Fruit fly (Drosophila melanogaster) whole organism, embryonic: Measurements from ENCODE around the gene CG14439.

ENCODE experiments used
- Atf3 ChIP-seq: fragments of 200-800 bp; sonication (Bioruptor generic); optimal IDR thresholded peaks from 3 replicates; lab custom pipeline; 2016; ENCODE audit warnings: missing biosample characterization, missing genetic modification characterization
- CG10267 ChIP-seq: fragments of 200-800 bp; sonication (Bioruptor generic); optimal IDR thresholded peaks from 2 replicates; lab custom pipeline; 2018; ENCODE audit warnings: missing biosample characterization, mild to moderate bottlenecking, missing genetic modification characterization, moderate library complexity
- CG10431 ChIP-seq: fragments of 200-800 bp; sonication (Bioruptor generic); optimal IDR thresholded peaks from 3 replicates; lab custom pipeline; 2018; ENCODE audit warnings: missing biosample characterization, mild to moderate bottlenecking, missing genetic modification characterization
- CG10654 ChIP-seq: fragments of 200-800 bp; sonication (Bioruptor generic); optimal IDR thresholded peaks from 2 replicates; lab custom pipeline; 2016; ENCODE audit warnings: missing biosample characterization, missing genetic modification characterization
- CG13296 ChIP-seq: fragments of 200-800 bp; sonication (Bioruptor generic); optimal IDR thresholded peaks from 3 replicates; lab custom pipeline; 2018; ENCODE audit warnings: missing biosample characterization, mild to moderate bottlenecking, missing genetic modification characterization
- CG14441 ChIP-seq: fragments of 200-800 bp; sonication (Bioruptor generic); IDR thresholded peaks from 2 replicates; pipeline ENCODE4 v1.3.6; 2022; ENCODE audit warnings: missing biosample characterization, missing genetic modification characterization
- CG14965 ChIP-seq: fragments of 200-800 bp; sonication (Bioruptor generic); optimal IDR thresholded peaks from 2 replicates; lab custom pipeline; 2016; ENCODE audit warnings: missing biosample characterization, missing genetic modification characterization, borderline replicate concordance
- CG1647 ChIP-seq: fragments of 200-800 bp; sonication (Bioruptor generic); optimal IDR thresholded peaks from 3 replicates; lab custom pipeline; 2016; ENCODE audit warnings: missing biosample characterization, missing genetic modification characterization
- CG17568 ChIP-seq: fragments of 200-800 bp; sonication (Bioruptor generic); optimal IDR thresholded peaks from 2 replicates; lab custom pipeline; 2018; ENCODE audit warnings: missing biosample characterization, mild to moderate bottlenecking, missing genetic modification characterization, moderate library complexity
- CG18619 ChIP-seq: fragments of 200-800 bp; sonication (Bioruptor generic); optimal IDR thresholded peaks from 3 replicates; lab custom pipeline; 2017; ENCODE audit warnings: missing biosample characterization, mild to moderate bottlenecking, missing genetic modification characterization
- CG30403 ChIP-seq: fragments of 200-800 bp; sonication (Bioruptor generic); optimal IDR thresholded peaks from 3 replicates; lab custom pipeline; 2016; ENCODE audit warnings: missing biosample characterization, missing genetic modification characterization
- CG31224 ChIP-seq: fragments of 200-800 bp; sonication (Bioruptor generic); IDR thresholded peaks from 2 replicates; pipeline ENCODE4 v1.3.6; 2022; ENCODE audit warnings: missing biosample characterization, missing genetic modification characterization
- CG31365 ChIP-seq: fragments of 200-800 bp; sonication (Bioruptor generic); optimal IDR thresholded peaks from 2 replicates; lab custom pipeline; 2018; ENCODE audit warnings: missing biosample characterization, mild to moderate bottlenecking, missing genetic modification characterization
- CG3163 ChIP-seq: fragments of 200-800 bp; sonication (Bioruptor generic); optimal IDR thresholded peaks from 3 replicates; lab custom pipeline; 2016; ENCODE audit warnings: missing biosample characterization, missing genetic modification characterization
- CG6272 ChIP-seq: fragments of 200-800 bp; sonication (Bioruptor generic); IDR thresholded peaks from 2 replicates; pipeline ENCODE4 v1.3.6; 2022; ENCODE audit warnings: missing biosample characterization, missing genetic modification characterization
- CG6791 ChIP-seq: fragments of 200-800 bp; sonication (Bioruptor generic); IDR thresholded peaks from 3 replicates; pipeline ENCODE4 v1.3.6; 2022; ENCODE audit warnings: missing biosample characterization, missing genetic modification characterization; ENCODE audit not compliant: partially characterized antibody
- CG9817 ChIP-seq: fragments of 200-800 bp; sonication (Bioruptor generic); optimal IDR thresholded peaks from 2 replicates; lab custom pipeline; 2018; ENCODE audit warnings: missing biosample characterization, mild to moderate bottlenecking, missing genetic modification characterization, moderate library complexity
- CoRest ChIP-seq: fragments of 200-800 bp; sonication (Bioruptor generic); optimal IDR thresholded peaks from 3 replicates; lab custom pipeline; 2018; ENCODE audit warnings: missing biosample characterization, mild to moderate bottlenecking, missing genetic modification characterization, moderate library complexity
- Dek ChIP-seq: fragments of 200-800 bp; sonication (Bioruptor generic); optimal IDR thresholded peaks from 3 replicates; lab custom pipeline; 2019; ENCODE audit warnings: missing biosample characterization, mild to moderate bottlenecking, missing genetic modification characterization, moderate library complexity
- H2.0 ChIP-seq: fragments of 200-800 bp; sonication (Bioruptor generic); IDR thresholded peaks from 2 replicates; pipeline ENCODE4 v1.3.6; 2022; ENCODE audit warnings: missing biosample characterization, missing genetic modification characterization
- Hr51 ChIP-seq, 2 experiments: fragments of 200-800 bp; sonication (Bioruptor generic); optimal IDR thresholded peaks; 2 replicates in 1 of 2; 3 replicates in 1 of 2; lab custom pipeline; 2016 to 2018; ENCODE audit warnings: missing biosample characterization in 2 of 2, missing genetic modification characterization in 2 of 2, mild to moderate bottlenecking in 1 of 2, moderate library complexity in 1 of 2
- Hr78 ChIP-seq, 2 experiments: fragments of 200-800 bp in 1 of 2; fragments of >200 bp in 1 of 2; sonication (Bioruptor generic) in 1 of 2; optimal IDR thresholded peaks; 2 replicates each; lab custom pipeline; 2017 to 2019; ENCODE audit warnings: missing biosample characterization in 2 of 2, missing genetic modification characterization in 2 of 2, mild to moderate bottlenecking in 1 of 2, moderate library complexity in 1 of 2
- Oli ChIP-seq: fragments of 200-800 bp; sonication (Bioruptor generic); optimal IDR thresholded peaks from 2 replicates; lab custom pipeline; 2018; ENCODE audit warnings: missing biosample characterization, mild to moderate bottlenecking, missing genetic modification characterization, moderate library complexity
- Pdp1 ChIP-seq, 2 experiments: fragments of 200-800 bp; sonication (Bioruptor generic); optimal IDR thresholded peaks; 3 replicates each; lab custom pipeline; 2016; ENCODE audit warnings: missing biosample characterization in 2 of 2, missing genetic modification characterization in 2 of 2, mild to moderate bottlenecking in 1 of 2, moderate library complexity in 1 of 2
- Poxn ChIP-seq: fragments of 200-800 bp; sonication (Bioruptor generic); IDR thresholded peaks from 2 replicates; pipeline ENCODE4 v1.3.6; 2022; ENCODE audit warnings: missing biosample characterization, missing genetic modification characterization
- Six4 ChIP-seq: fragments of 200-800 bp; sonication (Bioruptor generic); optimal IDR thresholded peaks from 2 replicates; lab custom pipeline; 2016; ENCODE audit warnings: missing biosample characterization, missing genetic modification characterization
- Sox102F ChIP-seq: fragments of 200-800 bp; sonication (Bioruptor generic); optimal IDR thresholded peaks from 2 replicates; lab custom pipeline; 2018; ENCODE audit warnings: missing biosample characterization, mild to moderate bottlenecking, missing genetic modification characterization, moderate library complexity
- Usf ChIP-seq: fragments of 200-800 bp; sonication (Bioruptor generic); optimal IDR thresholded peaks from 2 replicates; lab custom pipeline; 2017; ENCODE audit warnings: missing genotype, missing biosample characterization, missing genetic modification characterization
- YL-1 ChIP-seq: fragments of 200-800 bp; sonication (Bioruptor generic); optimal IDR thresholded peaks from 3 replicates; lab custom pipeline; 2017; ENCODE audit warnings: missing biosample characterization, mild to moderate bottlenecking, missing genetic modification characterization
- ap ChIP-seq: fragments of 200-800 bp; sonication (Bioruptor generic); IDR thresholded peaks from 2 replicates; pipeline ENCODE4 v1.3.6; 2022; ENCODE audit warnings: missing biosample characterization, missing genetic modification characterization
- cad ChIP-seq: fragments of >200 bp; optimal IDR thresholded peaks from 2 replicates; lab custom pipeline; 2017; ENCODE audit warnings: missing biosample characterization, missing genetic modification characterization
- chn ChIP-seq: fragments of 200-800 bp; sonication (Bioruptor generic); optimal IDR thresholded peaks from 2 replicates; lab custom pipeline; 2016; ENCODE audit warnings: missing biosample characterization, missing genetic modification characterization
- cwo ChIP-seq: fragments of 200-800 bp; sonication (Bioruptor generic); optimal IDR thresholded peaks from 3 replicates; lab custom pipeline; 2017; ENCODE audit warnings: missing biosample characterization, missing genetic modification characterization, mild to moderate bottlenecking, moderate library complexity, missing genetic modification reagents
- dpn ChIP-seq, 2 experiments: fragments of 200-800 bp; sonication (Bioruptor generic); optimal IDR thresholded peaks; 3 replicates each; lab custom pipeline; 2016; ENCODE audit warnings: missing biosample characterization in 2 of 2, missing genetic modification characterization in 2 of 2
- exex ChIP-seq: fragments of 200-800 bp; sonication (Bioruptor generic); optimal IDR thresholded peaks from 4 replicates; lab custom pipeline; 2018; ENCODE audit warnings: missing biosample characterization, mild to moderate bottlenecking, missing genetic modification characterization, moderate library complexity
- eyg ChIP-seq: fragments of 200-800 bp; sonication (Bioruptor generic); optimal IDR thresholded peaks from 3 replicates; lab custom pipeline; 2016; ENCODE audit warnings: missing biosample characterization, missing genetic modification characterization
- fd102C ChIP-seq: fragments of 200-800 bp; sonication (Bioruptor generic); optimal IDR thresholded peaks from 2 replicates; lab custom pipeline; 2018; ENCODE audit warnings: missing biosample characterization, mild to moderate bottlenecking, missing genetic modification characterization, moderate library complexity
- gcm ChIP-seq: fragments of 200-800 bp; sonication (Bioruptor generic); optimal IDR thresholded peaks from 2 replicates; lab custom pipeline; 2019; ENCODE audit warnings: missing biosample characterization, mild to moderate bottlenecking, missing genetic modification characterization, moderate library complexity
- gfzf ChIP-seq: fragments of 200-800 bp; sonication (Bioruptor generic); optimal IDR thresholded peaks from 2 replicates; lab custom pipeline; 2016; ENCODE audit warnings: missing biosample characterization, mild to moderate bottlenecking, missing genetic modification characterization, moderate library complexity
- gro ChIP-seq: fragments of 200-800 bp; sonication (Bioruptor generic); optimal IDR thresholded peaks from 2 replicates; lab custom pipeline; 2016; ENCODE audit warnings: missing biosample characterization, missing genetic modification characterization
- gt ChIP-seq: fragments of 200-800 bp; sonication (Bioruptor generic); IDR thresholded peaks from 2 replicates; pipeline ENCODE4 v1.3.6; 2022; ENCODE audit warnings: missing biosample characterization, missing genetic modification characterization
- lilli ChIP-seq: fragments of 200-800 bp; sonication (Bioruptor generic); optimal IDR thresholded peaks from 3 replicates; lab custom pipeline; 2016; ENCODE audit warnings: missing biosample characterization, missing genetic modification characterization
- nom ChIP-seq: fragments of 200-800 bp; sonication (Bioruptor generic); optimal IDR thresholded peaks from 2 replicates; lab custom pipeline; 2017; ENCODE audit warnings: missing biosample characterization, missing genetic modification characterization, mild to moderate bottlenecking, moderate library complexity, missing genetic modification reagents
- pfk ChIP-seq: fragments of 200-800 bp; sonication (Bioruptor generic); optimal IDR thresholded peaks from 2 replicates; lab custom pipeline; 2018; ENCODE audit warnings: missing biosample characterization, mild to moderate bottlenecking, missing genetic modification characterization, moderate library complexity
- pros ChIP-seq: fragments of 200-800 bp; sonication (Bioruptor generic); optimal IDR thresholded peaks from 3 replicates; lab custom pipeline; 2019; ENCODE audit warnings: missing biosample characterization, mild to moderate bottlenecking, missing genetic modification characterization, moderate library complexity
- salm ChIP-seq: fragments of 200-800 bp; sonication (Bioruptor generic); optimal IDR thresholded peaks from 2 replicates; lab custom pipeline; 2018; ENCODE audit warnings: missing biosample characterization, mild to moderate bottlenecking, missing genetic modification characterization
- slbo ChIP-seq: fragments of 200-800 bp; sonication (Bioruptor generic); IDR thresholded peaks from 2 replicates; pipeline ENCODE4 v1.3.6; 2022; ENCODE audit warnings: missing biosample characterization, missing genetic modification characterization
- sr ChIP-seq: fragments of 200-800 bp; sonication (Bioruptor generic); IDR thresholded peaks from 3 replicates; pipeline ENCODE4 v1.3.6; 2022; ENCODE audit warnings: missing biosample characterization, missing genetic modification characterization

The CG14439 gene

dm6 chrX:6804485-6805295, 57.3 kb downstream of the CG14439 start (continued):
- peak; percentile 69 for TF ChIP-seq cwo (GFP tag; lab: Kevin White, UChicago)
- TF ChIP-seq CG31224, result peak; percentile 68; the same call in 1 of the 2 replicates
- TF ChIP-seq CG14441 (GFP tag; lab: Robert Waterston, UW), result peak; percentile 88
- peak; percentile 79 for TF ChIP-seq Oli (tag; lab: Kevin White, UChicago)
- TF ChIP-seq fd102C (GFP tag; lab: Kevin White, UChicago), result peak; percentile 51
- TF ChIP-seq CG31365 (tag; lab: Kevin White, UChicago), result peak; percentile 18
- peak; percentile 61 for TF ChIP-seq CG13296
- TF ChIP-seq CG9817 (tag; lab: Kevin White, UChicago), result peak; percentile 58
- TF ChIP-seq gfzf (GFP tag; lab: Kevin White, UChicago), result no peak
- TF ChIP-seq Poxn, result peak; percentile 37; the same call in 1 of the 2 replicates
- TF ChIP-seq dpn (GFP tag; optimal IDR thresholded peaks at IDR 0.05; lab: Kevin White, UChicago), result peak; percentile 48 to 81
- peak; percentile 84 for TF ChIP-seq chn
- TF ChIP-seq CG10654 (GFP tag; lab: Kevin White, UChicago), result peak; percentile 46
- peak; percentile 16 for TF ChIP-seq CG3163
- TF ChIP-seq eyg (GFP tag; lab: Kevin White, UChicago), result no peak
- TF ChIP-seq pfk, result no peak
- TF ChIP-seq Hr78 (GFP tag; optimal IDR thresholded peaks at IDR 0.05; lab: Kevin White, UChicago), result no peak
- TF ChIP-seq CG18619 (GFP tag; lab: Kevin White, UChicago), result peak; percentile 65
- no peak for TF ChIP-seq CG6791 (GFP tag; lab: Robert Waterston, UW)
- no peak for TF ChIP-seq pros (GFP tag; lab: Kevin White, UChicago)
- no peak for TF ChIP-seq CG14965
- TF ChIP-seq nom (GFP tag; lab: Kevin White, UChicago), result peak; percentile 36
- TF ChIP-seq CG30403 (GFP tag; lab: Kevin White, UChicago), result peak; percentile 78
- no peak for TF ChIP-seq gcm (GFP tag; lab: Kevin White, UChicago)
- TF ChIP-seq CG1647, result peak; percentile 28
- TF ChIP-seq slbo (GFP tag; lab: Robert Waterston, UW), result peak; percentile 88
- peak; percentile 80 for TF ChIP-seq CG6272
- peak; percentile 50; the same call in 1 of the 3 replicates for TF ChIP-seq sr (GFP tag; lab: Robert Waterston, UW)
- TF ChIP-seq YL-1 (GFP tag; lab: Kevin White, UChicago), result no peak
- TF ChIP-seq CG17568, result no peak
- peak; percentile 23 for TF ChIP-seq exex
- no peak for TF ChIP-seq Sox102F (GFP tag; lab: Kevin White, UChicago)
- TF ChIP-seq Dek (tag; lab: Kevin White, UChicago), result peak; percentile 51
- TF ChIP-seq cad (GFP tag; lab: Kevin White, UChicago), result no peak
- peak; percentile 78 for TF ChIP-seq ap (GFP tag; lab: Robert Waterston, UW)
- peak; percentile 53 for TF ChIP-seq Six4 (GFP tag; lab: Kevin White, UChicago)
- peak; percentile 40 for TF ChIP-seq gro (GFP tag; lab: Kevin White, UChicago)
- peak; percentile 66 for TF ChIP-seq Atf3 (GFP tag; lab: Kevin White, UChicago)
- TF ChIP-seq Hr51 (GFP tag; optimal IDR thresholded peaks at IDR 0.05; lab: Kevin White, UChicago), result peak in 1 of 2 experiments; percentile 53
- peak; percentile 51 for TF ChIP-seq Usf (GFP tag; lab: Kevin White, UChicago)
- peak; percentile 66 for TF ChIP-seq CoRest (tag; lab: Kevin White, UChicago)
- no peak for TF ChIP-seq CG10431 (GFP tag; lab: Kevin White, UChicago)
- peak; percentile 87 for TF ChIP-seq H2.0 (GFP tag; lab: Robert Waterston, UW)
- TF ChIP-seq gt (GFP tag; lab: Robert Waterston, UW), result no peak; the same call in 1 of the 2 replicates
- TF ChIP-seq lilli (GFP tag; lab: Kevin White, UChicago), result peak; percentile 77
- TF ChIP-seq Pdp1 (GFP tag; optimal IDR thresholded peaks at IDR 0.05; lab: Kevin White, UChicago), result peak in 1 of 2 experiments; percentile 62
- peak; percentile 74 for TF ChIP-seq salm (tag; lab: Kevin White, UChicago)
- TF ChIP-seq CG10267 (tag; lab: Kevin White, UChicago), result peak; percentile 61
